Fruit fly (Drosophila melanogaster) whole organism: ENCODE results near the gene CHOp24.

Source experiments
- CG8478 ChIP-seq: fragments of >200 bp; optimal IDR thresholded peaks from 2 replicates; lab custom pipeline; 2018; ENCODE audit warnings: inconsistent platforms
- Dll ChIP-seq: fragments of >200 bp; optimal IDR thresholded peaks from 2 replicates; lab custom pipeline; 2017
- EcR ChIP-seq, 2 experiments: fragments of >200 bp; optimal IDR thresholded peaks; 2 replicates each; lab custom pipeline; 2017; ENCODE audit warnings: missing biosample characterization in 2 of 2, missing genetic modification characterization in 2 of 2, missing genetic modification reagents in 2 of 2
- pan ChIP-seq: fragments of >200 bp; optimal IDR thresholded peaks from 2 replicates; lab custom pipeline; 2017
- psq ChIP-seq: fragments of >200 bp; optimal IDR thresholded peaks from 2 replicates; lab custom pipeline; 2017
- usp ChIP-seq: fragments of >200 bp; optimal IDR thresholded peaks from 2 replicates; lab custom pipeline; 2017; ENCODE audit warnings: missing biosample characterization, missing genetic modification characterization, mixed read lengths

DNA sequence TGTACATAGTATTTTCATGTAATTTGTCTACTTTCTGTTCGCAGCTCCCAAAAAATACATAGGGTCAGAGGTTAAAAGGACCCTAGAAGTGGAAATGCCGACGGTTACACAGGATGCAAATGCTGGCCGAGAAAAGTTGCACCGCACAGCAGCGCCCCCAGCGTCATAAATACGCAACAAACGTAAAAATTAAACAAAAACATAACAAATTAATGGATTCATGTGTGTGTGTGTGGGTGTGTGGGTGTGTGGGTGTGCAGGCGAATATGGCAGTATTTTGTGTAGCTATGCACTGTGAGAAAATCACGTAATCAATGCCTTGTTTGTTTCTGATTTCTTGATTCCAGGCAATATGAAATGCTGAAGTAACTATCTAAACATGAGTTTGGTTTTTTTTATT is 29.1 kb upstream of the CHOp24 start:
- TF ChIP-seq psq (lab: Kevin White, UChicago) (no peak), usp (GFP tag; lab: Kevin White, UChicago) (no peak), Dll (lab: Kevin White, UChicago) (no peak), CG8478 (lab: Kevin White, UChicago) (no peak), EcR (GFP tag; optimal IDR thresholded peaks at IDR 0.05; lab: Kevin White, UChicago) (no peak), pan (lab: Kevin White, UChicago) (no peak)
